Worm (Caenorhabditis elegans): ENCODE results near the gene ZK105.13.

Gene ZK105.13

ce11 chrV:7696842-7697241, 16.1 kb downstream of the ZK105.13 start, which contains the start of gene ZK105.3:
Gene ZK105.3, plus strand, starts transcription at chrV:7697142.
- TF ChIP-seq nhr-21 (tag; optimal IDR thresholded peaks at IDR 0.05) (no peak), lin-13 (GFP tag; optimal IDR thresholded peaks at IDR 0.05) (no peak), mbf-1 (tag; optimal IDR thresholded peaks at IDR 0.05) (no peak), ceh-16 (tag; optimal IDR thresholded peaks at IDR 0.05) (no peak), fos-1 (tag; optimal IDR thresholded peaks at IDR 0.05) (no peak), ztf-1 (GFP tag; conservative IDR thresholded peaks at IDR 0.05) (no peak), R02D3.7 (tag; optimal IDR thresholded peaks at IDR 0.05) (no peak), unc-55 (GFP tag; optimal IDR thresholded peaks at IDR 0.05) (no peak), ama-1 (optimal IDR thresholded peaks at IDR 0.05) (no peak), nhr-23 (tag; optimal IDR thresholded peaks at IDR 0.05) (no peak), lin-11 (tag; optimal IDR thresholded peaks at IDR 0.05) (no peak), egl-27 (tag; optimal IDR thresholded peaks at IDR 0.05) (no peak), snpc-4 (tag; optimal IDR thresholded peaks at IDR 0.05) (no peak), ztf-4 (tag; optimal IDR thresholded peaks at IDR 0.05) (no peak), sma-9 (GFP tag; optimal IDR thresholded peaks at IDR 0.05) (no peak), sma-9 (tag; optimal IDR thresholded peaks at IDR 0.05) (no peak), elt-1 (tag; optimal IDR thresholded peaks at IDR 0.05) (no peak), gmeb-1 (tag; optimal IDR thresholded peaks at IDR 0.05) (no peak), unc-39 (tag; optimal IDR thresholded peaks at IDR 0.05) (no peak)

ce11 chrV:7693394-7693793, 19.6 kb downstream of the ZK105.13 start, which contains the start of gene C12D5.10:
Gene C12D5.10, minus strand, starts transcription at chrV:7693494.
- no peak for TF ChIP-seq unc-62 (GFP tag; optimal IDR thresholded peaks at IDR 0.05)
- no peak for TF ChIP-seq ZK546.5 (tag; optimal IDR thresholded peaks at IDR 0.05)
- TF ChIP-seq snpc-4 (tag; optimal IDR thresholded peaks at IDR 0.05): no peak
- TF ChIP-seq nhr-25 (tag; optimal IDR thresholded peaks at IDR 0.05): no peak
- no peak for TF ChIP-seq nhr-12 (tag; optimal IDR thresholded peaks at IDR 0.05)
- TF ChIP-seq C34F6.9 (tag; optimal IDR thresholded peaks at IDR 0.05): no peak
- TF ChIP-seq elt-1 (tag; optimal IDR thresholded peaks at IDR 0.05): no peak
- TF ChIP-seq nhr-10 (tag; optimal IDR thresholded peaks at IDR 0.05): no peak
- no peak for TF ChIP-seq F13H6.1 (tag; optimal IDR thresholded peaks at IDR 0.05)
- no peak for TF ChIP-seq alr-1 (tag; optimal IDR thresholded peaks at IDR 0.05)

- TF ChIP-seq sma-3 (GFP tag; optimal IDR thresholded peaks at IDR 0.05): no peak
- no peak for TF ChIP-seq dmd-4 (tag; optimal IDR thresholded peaks at IDR 0.05)
- TF ChIP-seq nhr-77 (tag; optimal IDR thresholded peaks at IDR 0.05): no peak
- TF ChIP-seq R02D3.7 (tag; optimal IDR thresholded peaks at IDR 0.05): no peak
- TF ChIP-seq nhr-21 (tag; optimal IDR thresholded peaks at IDR 0.05): no peak
- TF ChIP-seq lin-11 (tag; optimal IDR thresholded peaks at IDR 0.05): no peak
- TF ChIP-seq skn-1 (tag; optimal IDR thresholded peaks at IDR 0.05): no peak
- no peak for TF ChIP-seq nhr-25 (tag; optimal IDR thresholded peaks at IDR 0.05)
- TF ChIP-seq gmeb-1 (tag; optimal IDR thresholded peaks at IDR 0.05): no peak
- TF ChIP-seq zag-1 (tag; optimal IDR thresholded peaks at IDR 0.05): no peak
- no peak for TF ChIP-seq aly-2 (tag; optimal IDR thresholded peaks at IDR 0.05)
- no peak for TF ChIP-seq alr-1 (tag; optimal IDR thresholded peaks at IDR 0.05)
- TF ChIP-seq ztf-11 (tag; optimal IDR thresholded peaks at IDR 0.05): no peak
- TF ChIP-seq nhr-129 (tag; optimal IDR thresholded peaks at IDR 0.05): no peak
- TF ChIP-seq ZK546.5 (tag; optimal IDR thresholded peaks at IDR 0.05): no peak
- no peak for TF ChIP-seq F13H6.1 (tag; optimal IDR thresholded peaks at IDR 0.05)
- no peak for TF ChIP-seq unc-39 (tag; optimal IDR thresholded peaks at IDR 0.05)
- no peak for TF ChIP-seq C34F6.9 (tag; optimal IDR thresholded peaks at IDR 0.05)
Observed at ce11 chrV:7690637-7691036, 22.3 kb downstream of the ZK105.13 start.

ce11 chrV:7689888-7690287, 23.1 kb downstream of the ZK105.13 start, which contains the start of gene C12D5.9:
Gene C12D5.9, minus strand, starts transcription at chrV:7689988.
- TF ChIP-seq skn-1 (tag; optimal IDR thresholded peaks at IDR 0.05) (no peak), ceh-16 (tag; optimal IDR thresholded peaks at IDR 0.05) (no peak), nhr-12 (tag; optimal IDR thresholded peaks at IDR 0.05) (no peak), dmd-4 (tag; optimal IDR thresholded peaks at IDR 0.05) (no peak), zag-1 (tag; optimal IDR thresholded peaks at IDR 0.05) (no peak), ztf-11 (tag; optimal IDR thresholded peaks at IDR 0.05) (no peak), peb-1 (tag; optimal IDR thresholded peaks at IDR 0.05) (no peak), nhr-21 (tag; optimal IDR thresholded peaks at IDR 0.05) (no peak)

- no peak for TF ChIP-seq egl-27 (tag; optimal IDR thresholded peaks at IDR 0.05)
- no peak for TF ChIP-seq nhr-77 (tag; optimal IDR thresholded peaks at IDR 0.05)
- TF ChIP-seq nhr-129 (tag; optimal IDR thresholded peaks at IDR 0.05): no peak
- no peak for TF ChIP-seq Y55F3AM.14 (GFP tag; optimal IDR thresholded peaks at IDR 0.05)
- no peak for TF ChIP-seq aly-2 (tag; optimal IDR thresholded peaks at IDR 0.05)
- no peak for TF ChIP-seq ztf-11 (tag; optimal IDR thresholded peaks at IDR 0.05)
- TF ChIP-seq lin-13 (GFP tag; optimal IDR thresholded peaks at IDR 0.05): no peak
- TF ChIP-seq C34F6.9 (tag; optimal IDR thresholded peaks at IDR 0.05): no peak
- TF ChIP-seq unc-55 (GFP tag; optimal IDR thresholded peaks at IDR 0.05): no peak
- TF ChIP-seq nhr-10 (tag; optimal IDR thresholded peaks at IDR 0.05): no peak
- TF ChIP-seq nhr-237 (tag; optimal IDR thresholded peaks at IDR 0.05): no peak
- no peak for TF ChIP-seq ceh-16 (tag; optimal IDR thresholded peaks at IDR 0.05)
- peak; percentile 11 for TF ChIP-seq elt-1 (tag; optimal IDR thresholded peaks at IDR 0.05)
- TF ChIP-seq ztf-4 (tag; optimal IDR thresholded peaks at IDR 0.05): no peak
- TF ChIP-seq lsy-2 (tag; optimal IDR thresholded peaks at IDR 0.05): no peak
- no peak for TF ChIP-seq blmp-1 (tag; optimal IDR thresholded peaks at IDR 0.05; ENCODE audit: insufficient read depth)
- TF ChIP-seq lin-39 (tag; optimal IDR thresholded peaks at IDR 0.05): no peak
- no peak for TF ChIP-seq dmd-4 (tag; optimal IDR thresholded peaks at IDR 0.05)
- no peak for TF ChIP-seq zag-1 (tag; optimal IDR thresholded peaks at IDR 0.05)
- TF ChIP-seq fos-1 (tag; optimal IDR thresholded peaks at IDR 0.05): peak; percentile 6
- TF ChIP-seq gmeb-1 (tag; optimal IDR thresholded peaks at IDR 0.05): no peak
- TF ChIP-seq elt-3 (tag; optimal IDR thresholded peaks at IDR 0.05): no peak
- no peak for TF ChIP-seq unc-62 (GFP tag; optimal IDR thresholded peaks at IDR 0.05)
- peak; percentile 77 for TF ChIP-seq nhr-25 (tag; optimal IDR thresholded peaks at IDR 0.05)
- TF ChIP-seq ceh-82 (tag; optimal IDR thresholded peaks at IDR 0.05): no peak
- no peak for TF ChIP-seq peb-1 (tag; optimal IDR thresholded peaks at IDR 0.05)
Observed at ce11 chrV:7686189-7686588, 26.8 kb downstream of the ZK105.13 start, which contains the start of the genes nhr-94 and nhr-152. Gene nhr-94, minus strand, starts transcription at chrV:7686335. Gene nhr-152, plus strand, starts transcription at chrV:7686350.
